Worm (Caenorhabditis elegans): Measurements from ENCODE around the gene srbc-10.

Gene srbc-10

DNA sequence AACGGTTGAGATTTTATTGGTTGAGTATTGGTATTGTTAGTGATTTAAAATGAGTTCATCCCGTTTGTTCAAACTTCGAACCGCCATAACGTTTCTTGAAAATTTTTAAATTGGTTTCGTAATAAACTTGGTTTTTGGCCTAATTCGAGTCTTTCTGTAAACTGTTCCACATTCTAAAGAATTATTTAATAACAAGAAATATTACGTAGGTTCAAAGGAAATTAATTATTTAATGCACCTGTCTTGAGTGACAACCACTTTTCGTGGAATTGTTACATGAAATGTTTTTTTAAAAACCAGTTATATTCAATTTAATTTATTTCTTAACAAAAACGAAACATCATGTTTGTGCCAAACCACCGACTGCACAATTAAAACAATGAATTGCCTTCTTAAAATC, 8.4 kb upstream of the srbc-10 start:
- TF ChIP-seq blmp-1 (tag; optimal IDR thresholded peaks at IDR 0.05; ENCODE audit: insufficient read depth) (no peak), zag-1 (tag; optimal IDR thresholded peaks at IDR 0.05) (no peak), elt-1 (tag; optimal IDR thresholded peaks at IDR 0.05) (no peak), crh-2 (tag; optimal IDR thresholded peaks at IDR 0.05) (no peak), sma-9 (GFP tag; optimal IDR thresholded peaks at IDR 0.05) (no peak), sma-9 (tag; optimal IDR thresholded peaks at IDR 0.05) (no peak), nhr-77 (tag; optimal IDR thresholded peaks at IDR 0.05) (no peak), fos-1 (tag; optimal IDR thresholded peaks at IDR 0.05) (no peak)

DNA sequence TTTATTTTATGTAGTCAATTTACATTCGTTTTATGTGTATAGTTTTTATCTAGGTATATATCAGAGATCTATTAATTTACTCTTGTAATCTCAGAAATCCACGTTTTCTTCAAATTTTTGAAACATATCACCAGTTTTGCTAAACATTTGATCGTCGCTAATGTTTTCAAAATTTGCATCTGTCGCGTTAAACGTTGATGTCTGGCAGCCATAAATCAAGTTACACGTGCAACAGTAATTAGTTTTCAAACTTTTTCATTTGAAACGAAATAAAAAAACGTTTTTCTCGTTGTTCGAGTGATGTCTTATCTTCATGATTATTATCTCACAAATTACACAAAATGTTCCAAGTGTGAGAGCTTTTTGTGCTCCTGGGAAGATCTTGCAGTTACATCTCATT, 4.6 kb upstream of the srbc-10 start, which contains the start of gene srh-79:
Gene srh-79, plus strand, starts transcription at position 301 of the 400 bp plus-strand sequence.
- TF ChIP-seq mbf-1 (tag; optimal IDR thresholded peaks at IDR 0.05) (no peak), lin-39 (tag; optimal IDR thresholded peaks at IDR 0.05) (no peak), mdl-1 (tag; optimal IDR thresholded peaks at IDR 0.05) (no peak), nhr-11 (tag; optimal IDR thresholded peaks at IDR 0.05) (no peak), ama-1 (optimal IDR thresholded peaks at IDR 0.05) (no peak), unc-62 (GFP tag; optimal IDR thresholded peaks at IDR 0.05) (no peak), egl-27 (tag; optimal IDR thresholded peaks at IDR 0.05) (no peak), gmeb-1 (tag; optimal IDR thresholded peaks at IDR 0.05) (no peak), blmp-1 (tag; optimal IDR thresholded peaks at IDR 0.05; ENCODE audit: insufficient read depth) (no peak), peb-1 (tag; optimal IDR thresholded peaks at IDR 0.05) (no peak), sma-3 (GFP tag; optimal IDR thresholded peaks at IDR 0.05) (no peak), nhr-25 (tag; optimal IDR thresholded peaks at IDR 0.05) (no peak), C34F6.9 (tag; optimal IDR thresholded peaks at IDR 0.05) (no peak), ztf-11 (tag; optimal IDR thresholded peaks at IDR 0.05) (no peak)

- TF ChIP-seq nhr-237 (tag; optimal IDR thresholded peaks at IDR 0.05) (no peak), nhr-77 (tag; optimal IDR thresholded peaks at IDR 0.05) (no peak), sem-4 (tag; optimal IDR thresholded peaks at IDR 0.05) (no peak), alr-1 (tag; optimal IDR thresholded peaks at IDR 0.05) (no peak), elt-1 (tag; optimal IDR thresholded peaks at IDR 0.05) (no peak), nhr-11 (tag; optimal IDR thresholded peaks at IDR 0.05) (no peak), lin-11 (tag; optimal IDR thresholded peaks at IDR 0.05) (no peak), ztf-11 (tag; optimal IDR thresholded peaks at IDR 0.05) (no peak), unc-39 (tag; optimal IDR thresholded peaks at IDR 0.05) (no peak), ama-1 (optimal IDR thresholded peaks at IDR 0.05) (no peak), F13H6.1 (tag; optimal IDR thresholded peaks at IDR 0.05) (no peak), dmd-4 (tag; optimal IDR thresholded peaks at IDR 0.05) (no peak)
These were observed 2.4 kb upstream of the srbc-10 start, which contains the start of gene srbc-11 for ce11 chrV:7495189-7495588. srbc-11 (minus strand) TSS chrV:7495289.

DNA sequence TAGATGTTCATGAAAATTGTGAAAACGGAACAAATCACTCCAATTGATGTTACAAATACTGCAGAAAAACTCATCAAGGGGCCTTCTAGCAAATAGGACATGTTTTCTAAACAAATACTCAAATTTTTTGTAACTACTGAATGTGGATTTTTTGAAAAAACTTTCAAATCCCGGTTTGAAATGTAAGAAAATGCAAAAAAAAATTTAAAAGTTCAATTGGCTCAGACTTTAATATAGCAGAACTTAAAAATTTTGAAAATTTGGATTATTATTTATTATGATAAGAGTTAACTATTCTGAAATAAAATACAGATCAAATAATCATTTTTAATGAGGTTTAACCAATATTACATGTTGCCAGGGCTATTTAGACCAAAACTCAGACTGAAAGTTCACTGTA, 2.5 kb downstream of the srbc-10 start, which contains the start of gene srbc-9:
Gene srbc-9, minus strand, starts transcription at position 101 of the 400 bp plus-strand sequence.
- no peak for TF ChIP-seq ceh-16 (tag; optimal IDR thresholded peaks at IDR 0.05)
- no peak for TF ChIP-seq sma-9 (GFP tag; optimal IDR thresholded peaks at IDR 0.05)
- no peak for TF ChIP-seq sma-9 (tag; optimal IDR thresholded peaks at IDR 0.05)
- TF ChIP-seq nhr-129 (tag; optimal IDR thresholded peaks at IDR 0.05) = no peak
- no peak for TF ChIP-seq nhr-77 (tag; optimal IDR thresholded peaks at IDR 0.05)
- no peak for TF ChIP-seq nhr-6 (tag; optimal IDR thresholded peaks at IDR 0.05)
- no peak for TF ChIP-seq nhr-23 (tag; optimal IDR thresholded peaks at IDR 0.05)
- no peak for TF ChIP-seq zag-1 (tag; optimal IDR thresholded peaks at IDR 0.05)
- no peak for TF ChIP-seq blmp-1 (tag; optimal IDR thresholded peaks at IDR 0.05; ENCODE audit: insufficient read depth)
- no peak for TF ChIP-seq lin-11 (tag; optimal IDR thresholded peaks at IDR 0.05)
- TF ChIP-seq nhr-10 (tag; optimal IDR thresholded peaks at IDR 0.05) = no peak
- no peak for TF ChIP-seq skn-1 (tag; optimal IDR thresholded peaks at IDR 0.05)
- no peak for TF ChIP-seq sem-4 (tag; optimal IDR thresholded peaks at IDR 0.05)
- no peak for TF ChIP-seq nhr-21 (tag; optimal IDR thresholded peaks at IDR 0.05)
- TF ChIP-seq F13H6.1 (tag; optimal IDR thresholded peaks at IDR 0.05) = no peak
- no peak for TF ChIP-seq elt-1 (tag; optimal IDR thresholded peaks at IDR 0.05)
- no peak for TF ChIP-seq dmd-4 (tag; optimal IDR thresholded peaks at IDR 0.05)
- TF ChIP-seq ZK546.5 (tag; optimal IDR thresholded peaks at IDR 0.05) = no peak
- no peak for TF ChIP-seq C34F6.9 (tag; optimal IDR thresholded peaks at IDR 0.05)

ce11 chrV:7487518-7487917, 5.3 kb downstream of the srbc-10 start, which contains the start of gene srbc-7:
srbc-7 (minus strand) TSS chrV:7487618.
- TF ChIP-seq mbf-1 (tag; optimal IDR thresholded peaks at IDR 0.05) (no peak), dmd-4 (tag; optimal IDR thresholded peaks at IDR 0.05) (no peak), nhr-10 (tag; optimal IDR thresholded peaks at IDR 0.05) (no peak), fos-1 (tag; optimal IDR thresholded peaks at IDR 0.05) (no peak), peb-1 (tag; optimal IDR thresholded peaks at IDR 0.05) (no peak), lin-13 (GFP tag; optimal IDR thresholded peaks at IDR 0.05) (no peak), ztf-4 (tag; optimal IDR thresholded peaks at IDR 0.05) (no peak), nhr-11 (tag; optimal IDR thresholded peaks at IDR 0.05) (no peak), ceh-82 (tag; optimal IDR thresholded peaks at IDR 0.05) (no peak), R02D3.7 (tag; optimal IDR thresholded peaks at IDR 0.05) (no peak)
